Fruit fly (Drosophila melanogaster): ENCODE data around the gene cdm.

cdm gene

DNA sequence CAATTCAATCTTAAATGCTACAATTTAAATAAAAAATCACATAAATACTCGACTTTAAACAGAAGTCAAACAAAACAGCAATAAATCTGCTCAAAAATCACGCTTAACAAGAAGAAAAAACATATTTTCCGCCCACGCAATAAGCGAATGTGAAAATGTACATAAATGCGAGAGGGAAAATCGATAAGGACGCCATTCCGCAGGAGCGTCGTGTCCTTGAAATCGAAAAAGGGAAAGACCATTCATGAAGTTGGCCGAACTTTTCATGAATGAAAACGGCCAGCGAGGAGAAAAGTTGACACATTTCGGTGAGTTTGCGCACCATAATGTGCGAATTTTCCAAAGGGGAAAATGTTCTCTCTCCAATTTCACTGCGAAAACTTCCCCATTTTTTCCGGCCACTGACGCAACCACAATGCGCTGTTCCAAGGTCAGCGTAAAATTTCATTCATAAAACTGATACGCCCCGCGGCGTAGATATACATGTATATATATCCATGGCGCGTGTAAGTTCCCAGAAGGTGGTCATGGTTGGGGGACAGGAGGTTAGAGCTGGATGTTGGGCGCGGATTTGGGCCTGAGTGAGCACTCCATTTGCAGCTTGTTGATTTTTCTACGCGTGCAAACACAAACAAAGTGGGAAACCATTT is 23.0 kb downstream of the cdm start:
- TF ChIP-seq noc (tag; optimal IDR thresholded peaks at IDR 0.05) = no peak

DNA sequence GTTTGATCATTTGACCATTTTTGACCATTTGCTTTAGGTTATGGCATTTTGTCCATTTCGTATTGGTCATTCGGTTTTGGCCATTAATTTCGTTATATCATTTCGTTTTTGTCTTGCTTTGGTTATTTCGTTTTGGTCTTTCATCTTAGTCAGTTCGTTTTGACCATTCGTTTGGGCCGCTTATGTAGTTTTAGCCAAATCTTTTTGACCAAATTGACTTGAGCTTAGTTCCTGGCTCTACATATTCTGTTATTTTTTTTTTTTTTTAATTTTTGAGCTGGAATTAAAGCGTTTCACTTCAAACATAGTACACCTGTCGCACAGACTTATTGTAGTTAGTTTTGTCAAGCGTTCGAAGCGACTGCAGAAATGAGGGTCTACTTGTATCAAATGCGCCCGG is 24.9 kb downstream of the cdm start, which contains the start of gene CG14315:
Gene CG14315 (plus strand): TSS at position 301 of the 400 bp plus-strand sequence.
- TF ChIP-seq noc (tag; optimal IDR thresholded peaks at IDR 0.05) = no peak

DNA sequence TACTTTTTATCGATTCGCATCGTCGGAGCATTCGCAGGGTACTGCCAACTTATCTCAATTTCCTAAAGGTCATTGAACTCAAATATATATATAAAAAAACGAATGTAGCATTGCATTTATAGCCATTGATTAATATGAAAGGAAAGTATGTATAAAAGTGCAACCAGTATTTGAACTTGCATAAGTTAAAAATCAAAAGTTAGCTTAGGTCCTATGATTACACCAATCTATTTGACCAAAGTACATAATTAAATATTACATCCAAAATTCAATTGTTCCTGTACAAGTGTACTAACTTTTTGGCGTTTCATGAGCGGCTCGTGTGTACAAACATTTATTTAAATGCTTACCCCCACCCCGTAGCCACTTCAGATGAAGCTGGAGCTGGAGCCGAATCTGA is 25.8 kb downstream of the cdm start:
- TF ChIP-seq noc (tag; optimal IDR thresholded peaks at IDR 0.05) = no peak

DNA sequence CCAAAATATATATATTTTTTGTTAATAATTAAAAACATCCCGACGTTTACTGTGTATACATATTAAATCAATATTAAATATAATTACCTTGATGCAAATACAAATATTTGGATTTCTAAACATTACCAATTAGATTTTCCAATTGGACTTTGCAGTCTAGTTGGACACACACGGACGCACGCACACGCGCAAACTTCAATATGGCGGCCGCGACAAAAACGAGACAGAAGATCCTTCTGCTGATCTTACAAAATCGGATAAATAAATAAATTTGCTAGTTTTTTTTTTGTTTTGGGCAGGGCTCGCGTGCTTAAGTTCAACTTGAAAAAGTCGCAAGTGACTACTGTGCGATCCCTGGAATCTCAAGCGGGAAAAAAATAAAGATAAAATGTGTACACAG is 26.7 kb downstream of the cdm start:
- no peak for TF ChIP-seq noc (tag; optimal IDR thresholded peaks at IDR 0.05)

DNA sequence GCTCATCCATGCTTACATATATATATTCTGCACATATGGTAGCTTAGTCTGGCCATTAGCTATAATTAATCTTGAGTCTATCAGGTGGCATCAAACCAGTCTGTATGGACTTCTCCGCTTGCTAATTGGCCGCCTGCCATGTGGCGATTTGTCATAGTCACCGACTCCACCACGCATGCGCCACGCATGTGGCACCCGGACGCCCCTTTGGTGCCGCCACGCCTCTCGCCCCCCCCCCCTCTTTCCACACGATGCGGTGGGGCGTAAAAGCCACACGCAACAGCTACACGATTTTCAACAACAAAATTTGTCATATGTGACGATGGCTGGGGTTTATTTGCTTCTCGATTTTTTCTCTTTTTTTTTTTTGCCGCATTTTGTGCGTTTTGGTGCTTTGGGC is 29.6 kb downstream of the cdm start:
- no peak for TF ChIP-seq noc (tag; optimal IDR thresholded peaks at IDR 0.05)

DNA sequence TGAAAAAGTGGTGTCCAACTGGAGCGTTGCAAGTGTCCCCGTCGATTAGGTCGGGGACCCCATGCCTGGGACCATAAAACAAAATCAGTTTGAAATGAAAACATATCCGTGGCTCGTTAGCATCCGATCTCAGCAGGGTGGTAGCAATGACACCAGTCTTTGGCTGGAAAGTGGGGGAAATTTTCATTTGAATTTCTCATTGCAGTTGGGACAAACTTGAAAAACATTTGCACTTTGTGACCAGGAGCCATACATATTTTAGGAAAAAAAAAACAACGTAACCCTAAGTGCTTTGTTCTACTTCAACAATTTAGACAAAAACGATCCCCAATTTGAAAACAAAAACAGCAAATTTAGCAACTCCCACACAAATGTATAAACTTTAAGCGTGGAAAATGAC is 31.5 kb downstream of the cdm start, which contains the start of gene CG14316:
Gene CG14316 (plus strand): TSS at position 301 of the 400 bp plus-strand sequence.
- no peak for TF ChIP-seq noc (tag; optimal IDR thresholded peaks at IDR 0.05)

DNA sequence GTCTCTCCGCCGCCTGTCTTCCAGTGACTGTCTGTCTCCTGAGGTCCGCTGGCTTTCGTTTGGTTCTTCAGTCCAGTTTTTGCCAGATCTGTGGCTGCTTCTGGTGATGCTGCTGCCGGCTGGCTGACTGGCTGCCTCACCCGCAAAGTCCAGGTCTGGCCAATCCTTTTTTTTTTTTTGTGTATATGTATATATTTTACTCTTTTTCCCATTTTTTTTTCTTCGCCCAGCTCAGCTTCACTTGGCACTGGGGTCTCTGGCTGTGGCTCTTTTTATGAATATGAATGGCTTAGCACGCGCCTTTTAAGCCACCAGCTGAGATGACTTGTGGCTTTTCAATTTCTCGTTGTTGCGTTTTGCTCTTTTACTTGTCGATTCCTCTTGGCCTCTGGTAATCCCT is 36.6 kb downstream of the cdm start:
- no peak for TF ChIP-seq noc (tag; optimal IDR thresholded peaks at IDR 0.05)

DNA sequence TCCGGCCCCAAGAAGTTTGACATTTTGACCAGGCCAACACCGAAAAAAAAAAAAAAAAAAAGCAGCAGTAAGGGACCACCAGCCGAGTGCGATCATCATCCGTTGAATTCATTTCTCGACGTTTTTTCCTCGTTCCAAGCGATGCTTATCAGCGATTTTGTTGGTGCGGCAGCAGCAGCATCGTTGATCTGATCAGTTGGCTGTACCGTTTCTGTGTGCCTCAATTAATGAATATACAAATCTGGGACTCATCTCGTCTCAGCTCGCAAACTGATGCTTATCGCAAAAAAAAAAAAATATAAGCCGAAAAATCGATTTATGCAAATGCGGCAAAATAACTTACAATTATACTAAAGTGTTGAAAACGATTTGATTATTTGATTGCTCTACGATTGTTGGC is 38.4 kb downstream of the cdm start:
- TF ChIP-seq noc (tag; optimal IDR thresholded peaks at IDR 0.05) = no peak

DNA sequence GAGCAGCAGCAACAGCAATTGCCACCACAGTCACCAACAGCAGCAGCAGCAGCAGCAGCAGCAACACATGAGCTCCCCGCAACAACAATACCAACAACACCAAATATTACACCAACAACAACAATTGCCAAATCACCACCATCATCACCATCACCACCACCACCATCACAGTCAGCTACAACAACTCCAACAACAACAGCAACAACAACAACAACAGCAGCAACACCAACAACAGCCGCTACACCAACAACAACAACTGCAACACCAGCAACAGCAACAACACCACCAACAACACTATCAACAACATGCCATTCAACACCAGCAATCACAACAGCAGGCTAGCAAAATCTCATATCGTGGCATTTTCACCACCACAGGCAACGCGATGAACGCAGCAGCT is 52.6 kb downstream of the cdm start:
- no peak for TF ChIP-seq noc (tag; optimal IDR thresholded peaks at IDR 0.05)
